Fruit fly (Drosophila melanogaster) whole organism, embryonic: ENCODE measurements around the gene nrm.

ENCODE experiments used
- ATbp ChIP-seq: fragments of 200-800 bp; sonication (Bioruptor generic); optimal IDR thresholded peaks from 2 replicates; lab custom pipeline; 2017; ENCODE audit warnings: missing biosample characterization, mild to moderate bottlenecking, missing genetic modification characterization, missing genetic modification reagents
- B-H1 ChIP-seq: fragments of 200-800 bp; sonication (Bioruptor generic); IDR thresholded peaks from 3 replicates; pipeline ENCODE4 v1.3.6; 2022; ENCODE audit warnings: missing biosample characterization, missing genetic modification characterization
- B-H2 ChIP-seq: fragments of 200-800 bp; sonication (Bioruptor generic); optimal IDR thresholded peaks from 2 replicates; lab custom pipeline; 2018; ENCODE audit warnings: missing biosample characterization, mild to moderate bottlenecking, missing genetic modification characterization
- Bdp1 ChIP-seq: fragments of 200-800 bp; sonication (Bioruptor generic); optimal IDR thresholded peaks from 3 replicates; lab custom pipeline; 2016; ENCODE audit warnings: missing biosample characterization, missing genetic modification characterization
- Bteb2 ChIP-seq: fragments of 200-800 bp; sonication (Bioruptor generic); optimal IDR thresholded peaks from 2 replicates; lab custom pipeline; 2016; ENCODE audit warnings: missing biosample characterization, missing genetic modification characterization
- CG1024 ChIP-seq: fragments of 200-800 bp; sonication (Bioruptor generic); IDR thresholded peaks from 2 replicates; pipeline ENCODE4 v1.3.6; 2022; ENCODE audit warnings: missing biosample characterization, missing genetic modification characterization
- CG10959 ChIP-seq: fragments of 200-800 bp; sonication (Bioruptor generic); IDR thresholded peaks from 2 replicates; pipeline ENCODE4 v1.3.6; 2022; ENCODE audit warnings: missing biosample characterization, missing genetic modification characterization
- CG14860 ChIP-seq: fragments of 200-800 bp; sonication (Bioruptor generic); IDR thresholded peaks from 3 replicates; pipeline ENCODE4 v1.3.6; 2022; ENCODE audit warnings: missing biosample characterization, missing genetic modification characterization; ENCODE audit not compliant: partially characterized antibody
- CG15696 ChIP-seq: fragments of 200-800 bp; sonication (Bioruptor generic); optimal IDR thresholded peaks from 2 replicates; lab custom pipeline; 2019; ENCODE audit warnings: missing biosample characterization, mild to moderate bottlenecking, missing genetic modification characterization, moderate library complexity
- CG16813 ChIP-seq: fragments of 200-800 bp; sonication (Bioruptor generic); IDR thresholded peaks from 3 replicates; pipeline ENCODE4 v1.3.6; 2022; ENCODE audit warnings: missing biosample characterization, missing genetic modification characterization; ENCODE audit not compliant: partially characterized antibody
- CG2116 ChIP-seq: fragments of 200-800 bp; sonication (Bioruptor generic); optimal IDR thresholded peaks from 3 replicates; lab custom pipeline; 2018; ENCODE audit warnings: missing biosample characterization, mild to moderate bottlenecking, missing genetic modification characterization
- CG2199 ChIP-seq: fragments of 200-800 bp; sonication (Bioruptor generic); IDR thresholded peaks from 3 replicates; pipeline ENCODE4 v1.3.6; 2022; ENCODE audit warnings: missing biosample characterization, missing genetic modification characterization
- CG31365 ChIP-seq: fragments of 200-800 bp; sonication (Bioruptor generic); optimal IDR thresholded peaks from 2 replicates; lab custom pipeline; 2018; ENCODE audit warnings: missing biosample characterization, mild to moderate bottlenecking, missing genetic modification characterization
- CG3163 ChIP-seq: fragments of 200-800 bp; sonication (Bioruptor generic); optimal IDR thresholded peaks from 3 replicates; lab custom pipeline; 2016; ENCODE audit warnings: missing biosample characterization, missing genetic modification characterization
- CG6175 ChIP-seq: fragments of 200-800 bp; sonication (Bioruptor generic); IDR thresholded peaks from 3 replicates; pipeline ENCODE4 v1.3.6; 2022; ENCODE audit warnings: missing biosample characterization, missing genetic modification characterization
- CG6791 ChIP-seq: fragments of 200-800 bp; sonication (Bioruptor generic); IDR thresholded peaks from 3 replicates; pipeline ENCODE4 v1.3.6; 2022; ENCODE audit warnings: missing biosample characterization, missing genetic modification characterization; ENCODE audit not compliant: partially characterized antibody
- CG8290 ChIP-seq, 3 experiments: fragments of 200-800 bp; sonication (Bioruptor generic); optimal IDR thresholded peaks; 2 replicates each; lab custom pipeline; 2016 to 2019; ENCODE audit warnings: missing biosample characterization in 3 of 3, missing genetic modification characterization in 3 of 3, mild to moderate bottlenecking in 2 of 3, moderate library complexity in 1 of 3
- CG9932 ChIP-seq: fragments of 200-800 bp; sonication (Bioruptor generic); IDR thresholded peaks from 2 replicates; pipeline ENCODE4 v1.3.6; 2022; ENCODE audit warnings: missing biosample characterization, missing genetic modification characterization
- CTCF ChIP-seq: fragments of 200-800 bp; sonication (Bioruptor generic); optimal IDR thresholded peaks from 2 replicates; lab custom pipeline; 2017; ENCODE audit warnings: missing biosample characterization, mild to moderate bottlenecking, missing genetic modification characterization, moderate library complexity
- CrebB ChIP-seq: fragments of 200-800 bp; sonication (Bioruptor generic); optimal IDR thresholded peaks from 3 replicates; lab custom pipeline; 2018; ENCODE audit warnings: missing biosample characterization, mild to moderate bottlenecking, missing genetic modification characterization
- Dek ChIP-seq: fragments of 200-800 bp; sonication (Bioruptor generic); optimal IDR thresholded peaks from 3 replicates; lab custom pipeline; 2019; ENCODE audit warnings: missing biosample characterization, mild to moderate bottlenecking, missing genetic modification characterization, moderate library complexity
- Dip2 ChIP-seq: fragments of 200-800 bp; sonication (Bioruptor generic); IDR thresholded peaks from 2 replicates; pipeline ENCODE4 v1.3.6; 2022; ENCODE audit warnings: missing biosample characterization, missing genetic modification characterization
- Jarid2 ChIP-seq: fragments of 200-800 bp; sonication (Bioruptor generic); optimal IDR thresholded peaks from 3 replicates; lab custom pipeline; 2017; ENCODE audit warnings: mild to moderate bottlenecking, missing biosample characterization, missing genetic modification reagents, missing genetic modification characterization
- Lhr ChIP-seq: fragments of 200-800 bp; sonication (Bioruptor generic); optimal IDR thresholded peaks from 3 replicates; lab custom pipeline; 2017; ENCODE audit warnings: mild to moderate bottlenecking, missing biosample characterization, missing genetic modification reagents, missing genetic modification characterization
- Max ChIP-seq: fragments of 200-800 bp; sonication (Bioruptor generic); optimal IDR thresholded peaks from 2 replicates; lab custom pipeline; 2016; ENCODE audit warnings: missing biosample characterization, mild to moderate bottlenecking, missing genetic modification characterization
- Mrtf ChIP-seq: fragments of 200-800 bp; sonication (Bioruptor generic); IDR thresholded peaks from 3 replicates; pipeline ENCODE4 v1.3.6; 2022; ENCODE audit warnings: missing biosample characterization, missing genetic modification characterization
- Trl ChIP-seq, 3 experiments: fragments of >200 bp in 2 of 3; fragments of 200-800 bp in 1 of 3; sonication (Bioruptor generic) in 1 of 3; optimal IDR thresholded peaks; 2 replicates in 1 of 3; 3 replicates in 2 of 3; lab custom pipeline; 2016 to 2017; ENCODE audit warnings: missing biosample characterization in 1 of 3, missing genetic modification characterization in 1 of 3
- amos ChIP-seq: fragments of 200-800 bp; sonication (Bioruptor generic); IDR thresholded peaks from 2 replicates; pipeline ENCODE4 v1.3.6; 2022; ENCODE audit warnings: missing biosample characterization, missing genetic modification characterization; ENCODE audit not compliant: partially characterized antibody
- br ChIP-seq: fragments of >200 bp; optimal IDR thresholded peaks from 2 replicates; lab custom pipeline; 2017
- ci ChIP-seq: fragments of 200-800 bp; sonication (Bioruptor generic); IDR thresholded peaks from 3 replicates; pipeline ENCODE4 v1.3.6; 2022; ENCODE audit warnings: missing biosample characterization, missing genetic modification characterization
- dimm ChIP-seq: fragments of 200-800 bp; sonication (Bioruptor generic); IDR thresholded peaks from 2 replicates; pipeline ENCODE4 v1.3.6; 2022; ENCODE audit warnings: missing biosample characterization, missing genetic modification characterization
- dysf ChIP-seq: fragments of 200-800 bp; sonication (Bioruptor generic); IDR thresholded peaks from 3 replicates; pipeline ENCODE4 v1.3.6; 2022; ENCODE audit warnings: missing biosample characterization, missing genetic modification characterization
- exex ChIP-seq: fragments of 200-800 bp; sonication (Bioruptor generic); optimal IDR thresholded peaks from 4 replicates; lab custom pipeline; 2018; ENCODE audit warnings: missing biosample characterization, mild to moderate bottlenecking, missing genetic modification characterization, moderate library complexity
- fd102C ChIP-seq: fragments of 200-800 bp; sonication (Bioruptor generic); optimal IDR thresholded peaks from 2 replicates; lab custom pipeline; 2018; ENCODE audit warnings: missing biosample characterization, mild to moderate bottlenecking, missing genetic modification characterization, moderate library complexity
- gcm2 ChIP-seq: fragments of 200-800 bp; sonication (Bioruptor generic); optimal IDR thresholded peaks from 2 replicates; lab custom pipeline; 2016; ENCODE audit warnings: missing biosample characterization, missing genetic modification characterization
- knrl ChIP-seq: fragments of 200-800 bp; sonication (Bioruptor generic); IDR thresholded peaks from 3 replicates; pipeline ENCODE4 v1.3.6; 2022; ENCODE audit warnings: missing biosample characterization, missing genetic modification characterization; ENCODE audit not compliant: partially characterized antibody
- mld ChIP-seq: fragments of 200-800 bp; sonication (Bioruptor generic); IDR thresholded peaks from 3 replicates; pipeline ENCODE4 v1.3.6; 2022; ENCODE audit warnings: missing biosample characterization, missing genetic modification characterization; ENCODE audit not compliant: partially characterized antibody
- oc ChIP-seq: fragments of 200-800 bp; sonication (Bioruptor generic); optimal IDR thresholded peaks from 2 replicates; lab custom pipeline; 2018; ENCODE audit warnings: missing biosample characterization, mild to moderate bottlenecking, missing genetic modification characterization, moderate library complexity
- pita ChIP-seq: fragments of 200-800 bp; sonication (Bioruptor generic); optimal IDR thresholded peaks from 2 replicates; lab custom pipeline; 2017; ENCODE audit warnings: missing biosample characterization, mild to moderate bottlenecking, missing genetic modification characterization
- scrt ChIP-seq: fragments of 200-800 bp; sonication (Bioruptor generic); optimal IDR thresholded peaks from 2 replicates; lab custom pipeline; 2018; ENCODE audit warnings: missing biosample characterization, mild to moderate bottlenecking, missing genetic modification characterization, moderate library complexity
- slbo ChIP-seq: fragments of 200-800 bp; sonication (Bioruptor generic); IDR thresholded peaks from 2 replicates; pipeline ENCODE4 v1.3.6; 2022; ENCODE audit warnings: missing biosample characterization, missing genetic modification characterization
- stwl ChIP-seq: fragments of 200-800 bp; sonication (Bioruptor generic); optimal IDR thresholded peaks from 3 replicates; lab custom pipeline; 2018; ENCODE audit warnings: missing biosample characterization, mild to moderate bottlenecking, missing genetic modification characterization, moderate library complexity
- tap ChIP-seq: fragments of 200-800 bp; optimal IDR thresholded peaks from 3 replicates; lab custom pipeline; 2019; ENCODE audit warnings: missing biosample characterization, mild to moderate bottlenecking, missing genetic modification characterization, moderate library complexity
- trem ChIP-seq: fragments of 200-800 bp; optimal IDR thresholded peaks from 3 replicates; lab custom pipeline; 2019; ENCODE audit warnings: missing biosample characterization, mild to moderate bottlenecking, missing genetic modification characterization, moderate library complexity
- twi ChIP-seq: fragments of 200-800 bp; optimal IDR thresholded peaks from 2 replicates; lab custom pipeline; 2019; ENCODE audit warnings: missing biosample characterization, mild to moderate bottlenecking, missing genetic modification characterization, moderate library complexity
- zfh2 ChIP-seq: fragments of 200-800 bp; sonication (Bioruptor generic); optimal IDR thresholded peaks from 2 replicates; lab custom pipeline; 2016; ENCODE audit warnings: missing biosample characterization, missing genetic modification characterization

nrm gene

DNA sequence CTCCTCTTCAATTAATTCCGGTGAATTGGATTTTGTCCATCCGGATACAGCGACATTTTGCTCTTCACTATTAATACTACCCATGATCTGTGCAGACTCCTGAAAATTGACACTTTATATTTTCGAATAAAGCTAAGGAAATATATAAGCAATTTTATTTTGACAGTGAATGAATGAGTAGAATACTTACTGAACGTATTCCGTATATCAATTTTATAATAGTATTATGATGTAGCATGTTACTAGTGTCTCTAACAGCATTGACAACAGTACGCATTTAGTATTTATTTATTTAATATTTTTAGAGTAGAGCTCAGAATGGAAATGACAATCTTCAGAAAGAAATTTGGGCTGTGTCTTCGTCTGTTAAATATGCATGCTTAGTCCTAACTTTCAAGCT lies 43.0 kb upstream of the nrm start, which contains the start of gene CG32461:
Gene CG32461 (minus strand): TSS at position 101 of the 400 bp plus-strand sequence.
- TF ChIP-seq Jarid2 (GFP tag; lab: Kevin White, UChicago) (no peak), Bteb2 (GFP tag; lab: Kevin White, UChicago) (no peak), Dek (tag; lab: Kevin White, UChicago) (no peak), dysf (GFP tag; lab: Robert Waterston, UW) (no peak), CG1024 (GFP tag; lab: Robert Waterston, UW) (no peak), gcm2 (GFP tag; lab: Kevin White, UChicago) (no peak), fd102C (GFP tag; lab: Kevin White, UChicago) (no peak), CG6175 (GFP tag; lab: Robert Waterston, UW) (no peak), dimm (GFP tag; lab: Robert Waterston, UW) (no peak), B-H1 (no peak), Bdp1 (GFP tag; lab: Kevin White, UChicago) (no peak), twi (tag; lab: Kevin White, UChicago) (no peak), CG31365 (tag; lab: Kevin White, UChicago) (no peak), slbo (GFP tag; lab: Robert Waterston, UW) (no peak), CG9932 (GFP tag; lab: Robert Waterston, UW) (no peak), CG15696 (no peak), zfh2 (no peak), CG14860 (GFP tag; lab: Robert Waterston, UW) (no peak)

DNA sequence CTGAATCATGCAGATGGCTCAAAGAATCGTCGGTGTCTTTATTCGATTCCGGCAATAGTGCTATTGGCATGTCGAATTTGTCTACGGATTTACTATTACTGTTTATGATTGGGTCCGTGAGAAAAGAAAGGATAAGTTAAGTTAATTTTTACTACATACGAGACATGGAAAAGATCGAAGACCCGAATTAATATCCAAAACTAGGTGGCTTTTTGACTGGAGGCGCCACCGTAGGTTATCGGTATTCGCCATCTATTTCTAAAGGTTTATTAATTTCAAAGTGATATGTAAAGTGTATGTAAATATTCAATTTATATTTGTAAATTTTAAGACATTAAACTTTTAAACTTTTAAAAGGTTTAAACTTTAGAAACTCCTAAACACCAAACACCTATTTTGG lies 40.0 kb upstream of the nrm start:
- TF ChIP-seq CTCF (peak; percentile 92), pita (peak; percentile 17), CG10959 (no peak), Lhr (GFP tag; lab: Kevin White, UChicago) (peak; percentile 26), Dip2 (GFP tag; lab: Robert Waterston, UW) (peak; percentile 90), CG2199 (GFP tag; lab: Robert Waterston, UW) (0 out of 3 replicates have a peak, but pooled peaks have one; percentile 20), B-H2 (GFP tag; lab: Kevin White, UChicago) (no peak)
- TF ChIP-seq, all 482 proteins: peak for 5

DNA sequence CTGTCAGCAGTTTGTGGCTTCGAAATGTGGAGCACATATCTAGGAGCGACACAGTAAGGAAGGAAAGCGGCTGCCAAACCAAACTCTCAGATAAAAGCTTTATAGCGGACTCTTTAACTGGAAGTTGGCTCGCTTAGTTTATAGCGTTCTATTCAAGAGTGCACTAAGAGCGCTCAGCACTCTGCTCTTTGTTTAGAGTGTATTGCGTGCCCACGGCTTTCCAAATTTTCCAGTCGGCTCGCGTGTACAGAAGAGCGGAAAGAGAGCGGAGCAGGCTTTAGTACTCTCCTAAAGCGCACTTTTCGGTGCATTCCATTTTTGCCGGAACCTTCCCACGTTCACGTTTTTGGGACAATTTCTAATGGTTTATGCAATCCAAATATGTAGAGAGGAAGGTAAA lies 37.9 kb upstream of the nrm start:
- peak; percentile 53; the same call in 1 of the 3 replicates for TF ChIP-seq CG2199 (GFP tag; lab: Robert Waterston, UW)
- TF ChIP-seq Trl (optimal IDR thresholded peaks at IDR 0.05; lab: Kevin White, UChicago), result peak; percentile 53 to 65
- TF ChIP-seq Trl (GFP tag; optimal IDR thresholded peaks at IDR 0.05; lab: Kevin White, UChicago), result no peak
- peak; percentile 85 for TF ChIP-seq CG3163 (GFP tag; lab: Kevin White, UChicago)
- no peak for TF ChIP-seq Mrtf (GFP tag; lab: Robert Waterston, UW)
- no peak for TF ChIP-seq CrebB (tag; lab: Kevin White, UChicago)
- no peak for TF ChIP-seq ATbp
- no peak for TF ChIP-seq Bdp1 (GFP tag; lab: Kevin White, UChicago)

DNA sequence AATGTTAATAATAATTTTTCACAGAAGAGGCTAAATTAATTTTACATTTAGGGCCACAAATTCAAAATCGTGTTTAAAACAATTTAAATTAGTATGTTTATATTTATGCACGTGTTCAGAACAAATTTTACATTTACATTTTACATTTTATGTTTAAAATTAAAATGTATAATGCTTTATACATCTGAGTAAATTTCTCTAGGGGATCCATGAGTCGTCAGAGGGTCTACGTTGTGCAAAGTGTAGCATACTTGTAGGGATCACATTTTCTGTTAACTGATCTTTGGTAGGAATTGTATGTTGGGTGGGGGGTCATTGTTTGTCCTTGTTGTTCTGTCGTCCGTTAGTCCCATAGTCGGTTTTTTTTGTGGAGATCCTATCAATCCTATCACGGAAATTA lies 16.1 kb upstream of the nrm start:
- peak; percentile 47; the same call in 1 of the 3 replicates for TF ChIP-seq CG16813
- no peak for TF ChIP-seq br (lab: Kevin White, UChicago)
- peak; percentile 39; the same call in 1 of the 3 replicates for TF ChIP-seq CG2199 (GFP tag; lab: Robert Waterston, UW)
- peak; percentile 48; the same call in 2 of the 3 replicates for TF ChIP-seq knrl
- peak; percentile 81 for TF ChIP-seq CG6791
- TF ChIP-seq scrt (GFP tag; lab: Kevin White, UChicago), result no peak
- TF ChIP-seq Max (GFP tag; lab: Kevin White, UChicago), result no peak
- TF ChIP-seq ci (GFP tag; lab: Robert Waterston, UW), result no peak
- no peak for TF ChIP-seq exex (tag; lab: Kevin White, UChicago)
- TF ChIP-seq CG2116 (GFP tag; lab: Kevin White, UChicago), result no peak
- peak; percentile 54; the same call in 1 of the 2 replicates for TF ChIP-seq amos (GFP tag; lab: Robert Waterston, UW)
- TF ChIP-seq mld (GFP tag; lab: Robert Waterston, UW), result no peak
- no peak for TF ChIP-seq tap
- peak; percentile 78 for TF ChIP-seq CTCF
- TF ChIP-seq oc (tag; lab: Kevin White, UChicago), result no peak
- TF ChIP-seq Lhr (GFP tag; lab: Kevin White, UChicago), result peak; percentile 28
- TF ChIP-seq trem (tag; lab: Kevin White, UChicago), result no peak
- TF ChIP-seq CG8290 (GFP tag; optimal IDR thresholded peaks at IDR 0.05; lab: Kevin White, UChicago), result peak; percentile 50
- TF ChIP-seq CG8290 (tag; optimal IDR thresholded peaks at IDR 0.05; lab: Kevin White, UChicago), result no peak
- TF ChIP-seq stwl, result peak; percentile 37
